Worm (Caenorhabditis elegans): Measurements from ENCODE around the gene F44G4.6.

F44G4.6 gene

DNA sequence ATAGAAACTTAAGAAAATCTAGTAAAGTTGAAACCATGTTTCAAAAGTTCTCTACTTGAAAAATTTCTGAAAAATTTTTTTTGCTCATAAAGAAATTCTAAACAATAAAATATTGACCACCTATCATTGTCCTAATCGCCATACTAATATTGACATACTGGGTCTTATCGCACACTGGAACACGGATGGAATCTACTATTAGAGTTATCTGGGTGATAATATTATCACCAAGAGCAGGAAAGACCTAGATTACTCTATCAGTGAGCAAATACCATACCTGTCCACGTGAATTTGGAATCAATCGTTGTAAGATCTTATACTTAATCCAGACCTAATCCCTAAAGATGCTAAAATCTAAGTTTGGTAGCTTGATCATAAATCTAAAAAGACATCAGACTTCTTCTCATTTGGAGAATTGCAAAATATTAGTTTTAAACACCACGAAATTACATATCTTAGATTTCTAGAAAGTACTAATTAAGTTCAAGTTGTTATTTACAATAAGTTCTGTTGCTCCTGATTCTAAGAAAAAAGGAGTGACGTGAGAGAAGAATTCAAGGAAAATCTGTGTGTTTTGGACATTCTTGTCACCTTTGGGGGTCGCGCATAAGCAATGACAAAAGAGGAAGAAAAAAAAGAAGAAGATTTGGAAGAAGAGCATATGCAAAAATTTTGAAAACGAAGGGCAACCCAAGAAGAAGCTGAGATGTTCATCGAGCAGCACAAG, 8.5 kb upstream of the F44G4.6 start:
- TF ChIP-seq unc-62 (GFP tag; optimal IDR thresholded peaks at IDR 0.05) = no peak

DNA sequence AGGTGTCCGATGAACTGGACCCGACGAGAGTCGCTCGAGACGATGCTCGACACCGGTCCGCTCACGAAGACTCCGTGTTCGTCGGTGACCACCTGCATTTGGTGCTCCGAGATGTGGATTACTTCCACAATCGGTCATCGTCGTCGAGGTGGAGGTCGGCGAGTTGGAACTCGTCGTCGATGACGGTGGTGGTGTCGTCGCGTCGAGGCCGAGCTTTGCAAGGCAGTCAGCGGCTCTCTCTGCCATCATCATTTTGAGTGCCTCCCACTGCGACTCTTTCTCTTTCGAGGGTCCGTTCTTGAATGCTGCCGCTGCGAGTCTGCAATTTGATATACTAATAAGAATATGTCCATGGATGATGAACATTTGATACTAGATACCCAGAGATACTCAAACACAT, 6.1 kb upstream of the F44G4.6 start:
- no peak for TF ChIP-seq unc-62 (GFP tag; optimal IDR thresholded peaks at IDR 0.05)

DNA sequence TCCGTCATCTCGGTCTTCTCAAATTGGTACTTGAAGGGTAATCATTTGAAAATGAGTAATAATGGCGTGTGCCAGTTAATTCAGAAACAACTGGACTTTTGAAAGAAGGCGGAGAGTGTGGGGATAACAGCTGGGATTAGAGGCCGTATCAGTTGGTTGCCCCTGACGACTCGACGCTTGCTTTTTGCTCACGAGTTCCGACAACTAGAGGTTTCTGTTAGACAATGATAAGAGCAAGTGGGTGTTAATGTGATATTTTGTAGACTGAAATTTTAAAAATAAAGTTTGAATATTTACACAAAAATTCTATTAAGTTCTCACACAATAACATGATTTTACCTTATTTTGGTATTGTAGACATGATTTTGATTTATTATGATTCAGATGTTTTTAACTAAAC, 3.5 kb upstream of the F44G4.6 start, which contains the start of gene F44G4.7:
Gene F44G4.7 (minus strand): TSS at position 101 of the 400 bp plus-strand sequence.
- TF ChIP-seq unc-62 (GFP tag; optimal IDR thresholded peaks at IDR 0.05) = no peak

DNA sequence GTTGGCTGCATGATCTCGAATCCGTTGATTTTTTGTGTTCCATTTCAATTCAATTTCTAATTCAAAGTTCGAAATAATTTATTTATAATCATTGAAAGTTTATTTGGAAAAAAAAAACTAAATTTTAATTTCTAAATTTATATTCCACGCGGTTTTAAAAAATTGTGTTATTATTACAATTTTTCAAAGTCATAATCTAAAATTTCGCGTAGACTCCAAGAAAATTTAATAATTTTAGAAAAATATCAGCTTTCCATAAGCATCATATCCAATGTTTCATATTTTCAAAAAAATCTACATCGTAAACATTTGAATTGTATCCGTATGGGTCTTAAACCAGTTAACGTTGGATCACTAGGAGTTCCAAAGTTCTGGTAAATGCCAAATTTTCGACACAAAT, 1.3 kb downstream of the F44G4.6 start, which contains the start of gene F44G4.5:
Gene F44G4.5 (minus strand): TSS at position 101 of the 400 bp plus-strand sequence.
- TF ChIP-seq unc-62 (GFP tag; optimal IDR thresholded peaks at IDR 0.05) = no peak

DNA sequence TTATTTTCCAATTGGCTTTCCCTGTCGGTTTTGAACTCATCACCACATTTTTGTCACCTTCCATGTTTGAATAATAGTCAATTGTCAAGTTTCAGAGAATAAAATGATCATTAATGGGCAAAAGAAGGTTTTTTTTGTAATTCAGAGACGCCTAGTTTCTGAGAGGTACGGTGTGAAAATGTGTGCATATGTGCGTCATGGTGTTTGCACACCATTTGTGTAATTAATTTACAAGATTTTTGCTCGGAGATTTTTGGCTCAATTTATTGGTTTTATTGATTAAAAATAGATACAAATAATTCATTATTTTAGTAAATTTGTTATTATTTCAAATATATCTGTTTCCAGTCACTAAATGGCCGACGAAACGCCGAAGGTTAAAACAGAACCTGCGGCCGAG, 4.1 kb downstream of the F44G4.6 start, which contains the start of the genes F44G4.3 and tdp-1:
Gene F44G4.3 (minus strand): TSS at position 184 of the 400 bp plus-strand sequence.
Gene tdp-1 (plus strand): TSS at position 347 of the 400 bp plus-strand sequence.
- no peak for TF ChIP-seq unc-62 (GFP tag; optimal IDR thresholded peaks at IDR 0.05)

DNA sequence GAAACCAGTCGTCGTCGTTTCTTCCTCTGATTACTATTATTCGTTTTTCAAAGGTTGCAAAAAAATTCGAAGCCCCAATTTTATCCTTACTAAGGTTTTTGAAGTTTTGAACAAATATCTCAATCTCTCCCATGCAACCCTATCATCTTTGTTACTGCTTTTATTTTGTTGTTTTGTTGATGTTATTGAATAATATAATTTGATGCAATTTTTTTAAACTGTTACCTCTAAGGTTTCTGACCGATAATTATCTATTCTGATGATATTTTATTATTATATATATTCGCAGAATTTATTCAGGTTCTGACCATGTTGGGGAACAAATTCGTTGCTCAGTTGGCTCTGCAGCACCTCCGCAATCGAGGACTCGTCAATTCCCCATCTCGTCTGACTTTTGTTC, 5.5 kb downstream of the F44G4.6 start, which contains the start of gene ndub-2:
Gene ndub-2 (plus strand): TSS at position 301 of the 400 bp plus-strand sequence.
- TF ChIP-seq unc-62 (GFP tag; optimal IDR thresholded peaks at IDR 0.05) = no peak

DNA sequence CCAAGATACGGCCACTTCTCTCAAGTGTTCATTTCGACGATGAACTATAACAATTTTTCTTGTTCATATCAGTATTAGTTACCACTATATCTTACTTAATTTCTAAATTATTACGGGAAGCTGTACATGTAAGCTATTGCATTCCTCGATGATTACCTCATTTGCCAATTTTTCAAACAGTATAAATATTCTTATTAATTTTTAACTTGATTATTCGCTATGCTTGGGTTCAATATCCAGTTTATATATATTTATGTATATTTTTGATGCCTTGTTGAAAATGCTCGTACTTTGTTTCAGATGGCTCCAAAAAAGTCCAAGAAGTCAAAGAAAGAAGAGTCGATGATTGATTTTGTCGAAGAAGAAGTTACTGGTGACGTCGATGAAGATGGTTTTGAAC, 7.3 kb downstream of the F44G4.6 start, which contains the start of gene F44G4.1:
Gene F44G4.1 (plus strand): TSS at position 301 of the 400 bp plus-strand sequence.
- no peak for TF ChIP-seq unc-62 (GFP tag; optimal IDR thresholded peaks at IDR 0.05)

DNA sequence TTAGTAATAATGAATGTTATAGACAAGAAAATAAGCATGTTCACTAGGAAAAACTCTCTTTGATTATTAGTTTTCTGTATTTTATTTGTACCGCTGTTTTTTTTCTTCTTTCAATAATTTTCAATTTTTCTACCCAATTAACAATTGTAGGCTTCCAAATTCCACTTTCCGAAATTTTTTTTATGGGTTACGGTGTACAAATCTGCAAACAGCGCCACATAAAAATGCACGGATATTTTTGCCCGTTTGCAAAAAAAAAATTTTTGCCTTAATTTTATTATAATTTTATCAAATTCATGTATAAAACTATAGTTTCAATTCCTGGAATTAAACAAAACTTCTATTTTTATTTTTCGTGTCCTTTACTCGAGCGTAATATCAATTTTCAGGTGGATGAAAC, 8.8 kb downstream of the F44G4.6 start, which contains the start of gene ooc-5:
Gene ooc-5 (plus strand): TSS at position 381 of the 400 bp plus-strand sequence.
- TF ChIP-seq unc-62 (GFP tag; optimal IDR thresholded peaks at IDR 0.05) = no peak

DNA sequence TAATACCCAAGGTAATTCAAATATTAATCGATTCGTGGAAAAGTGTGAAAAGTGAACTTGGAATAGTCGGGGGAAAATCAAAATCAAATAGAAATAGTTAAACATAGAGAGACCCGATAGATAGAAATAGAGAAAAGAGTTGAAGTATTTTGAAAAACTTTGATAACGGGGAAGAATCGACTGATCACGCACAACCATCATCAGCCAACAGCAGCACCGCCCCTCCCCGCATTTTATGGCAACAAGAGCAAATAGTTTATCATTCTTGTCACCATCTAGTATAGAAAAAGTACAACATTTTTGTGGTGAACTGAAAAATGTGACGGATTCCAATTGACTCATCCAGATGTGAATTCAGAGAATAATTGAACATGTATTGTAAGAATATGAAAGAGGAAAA, 10.0 kb downstream of the F44G4.6 start:
- no peak for TF ChIP-seq unc-62 (GFP tag; optimal IDR thresholded peaks at IDR 0.05)

DNA sequence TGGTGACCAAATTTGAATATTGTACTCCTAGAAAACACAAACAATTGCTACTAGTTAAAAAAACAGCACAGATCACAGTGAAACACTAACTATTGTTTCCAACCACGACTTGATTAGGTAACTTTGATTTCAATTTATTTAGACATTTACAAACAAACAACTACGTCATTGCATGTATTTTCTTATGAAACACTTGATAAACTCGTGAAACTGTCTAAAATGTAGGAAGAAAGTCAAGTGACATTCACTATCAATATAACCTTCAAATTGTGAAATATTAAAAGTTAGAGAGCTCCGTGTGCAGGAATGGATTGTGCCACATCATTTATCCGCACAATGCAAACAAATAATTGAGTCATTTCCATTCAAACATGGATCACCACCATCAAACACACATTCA, 11.3 kb downstream of the F44G4.6 start:
- no peak for TF ChIP-seq unc-62 (GFP tag; optimal IDR thresholded peaks at IDR 0.05)

DNA sequence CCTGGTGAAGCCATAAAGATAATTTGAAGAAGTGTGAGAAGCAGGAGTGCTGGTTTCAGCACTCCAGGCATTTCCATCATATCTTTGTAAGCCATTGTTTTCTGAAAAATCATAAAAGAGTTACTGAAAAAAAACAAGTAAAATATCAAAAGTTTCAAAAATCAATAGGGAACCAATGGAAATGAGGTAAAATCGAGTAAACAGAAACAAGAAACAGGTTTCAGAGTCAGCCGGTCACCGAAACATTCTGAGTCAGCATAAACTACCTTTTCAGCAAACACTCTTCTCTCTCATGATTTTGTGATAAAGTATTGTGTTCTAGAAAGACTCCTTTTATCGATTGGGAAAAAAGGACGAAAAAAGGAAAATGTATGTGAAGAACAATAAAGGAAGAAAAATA, 12.1 kb downstream of the F44G4.6 start, which contains the start of gene C18E9.9:
Gene C18E9.9 (minus strand): TSS at position 101 of the 400 bp plus-strand sequence.
- no peak for TF ChIP-seq unc-62 (GFP tag; optimal IDR thresholded peaks at IDR 0.05)

DNA sequence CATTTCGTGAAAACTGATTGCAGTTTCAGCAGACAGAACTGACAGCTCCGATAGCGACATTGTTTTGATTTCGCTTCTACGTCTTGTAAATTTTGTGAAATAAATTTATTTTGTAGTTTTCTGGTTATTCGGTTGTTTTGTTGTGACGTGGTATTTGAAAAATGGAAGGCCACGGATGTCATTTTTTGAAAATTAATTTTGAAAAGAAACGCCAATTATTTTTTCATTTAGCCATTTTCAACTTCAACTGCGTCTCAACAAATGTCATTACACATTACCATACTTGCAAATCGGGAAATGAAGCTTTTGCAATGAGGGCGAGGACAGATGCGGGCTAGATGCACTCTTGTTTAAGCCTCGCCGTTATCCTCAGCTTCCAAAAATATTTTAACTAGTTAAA, 13.6 kb downstream of the F44G4.6 start, which contains the start of gene C18E9.8:
Gene C18E9.8 (minus strand): TSS at position 101 of the 400 bp plus-strand sequence.
- no peak for TF ChIP-seq unc-62 (GFP tag; optimal IDR thresholded peaks at IDR 0.05)

DNA sequence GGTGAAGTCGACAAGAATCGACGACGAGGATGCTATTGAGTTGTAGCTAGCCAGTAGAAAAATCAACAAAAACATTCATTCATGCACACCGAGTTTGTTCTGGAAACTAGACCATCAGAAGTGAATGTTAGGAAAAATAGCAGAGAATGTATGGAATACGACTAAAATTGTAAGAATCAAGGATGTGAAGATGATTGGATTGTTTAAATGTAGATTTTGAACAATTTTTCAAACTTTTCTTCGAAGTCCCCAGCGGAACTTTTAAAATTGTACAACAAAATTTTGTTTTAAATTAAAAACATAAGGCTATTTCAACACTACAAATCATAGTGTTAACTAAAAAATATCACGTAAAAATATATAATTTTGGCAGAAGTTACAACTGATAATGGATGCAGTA, 18.9 kb downstream of the F44G4.6 start, which contains the start of gene C18E9.7:
Gene C18E9.7 (minus strand): TSS at position 101 of the 400 bp plus-strand sequence.
- no peak for TF ChIP-seq unc-62 (GFP tag; optimal IDR thresholded peaks at IDR 0.05)

DNA sequence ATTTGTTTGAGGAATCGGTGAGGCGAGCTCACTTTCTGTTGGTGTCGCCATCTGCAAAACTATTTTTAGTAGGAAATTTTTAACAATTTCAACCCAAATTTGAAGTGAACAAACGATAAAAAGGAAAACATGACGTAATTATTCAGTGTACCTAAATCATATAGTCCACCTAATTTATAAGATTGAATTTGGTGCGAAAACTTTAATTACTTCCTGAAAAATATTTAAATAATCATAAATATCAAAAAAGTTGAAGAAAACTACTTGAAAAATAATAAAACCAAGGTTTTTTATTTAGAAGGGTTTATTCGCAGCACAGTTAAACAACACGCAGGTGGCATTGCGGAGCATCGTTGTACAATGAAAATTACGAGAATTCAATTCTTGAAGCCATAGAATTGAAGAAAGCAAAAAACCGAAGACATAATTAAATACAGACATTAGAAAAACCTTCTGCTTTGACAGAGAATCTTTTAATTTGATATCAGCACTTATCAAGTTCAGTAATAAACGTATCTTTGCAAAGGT, 28.0 kb downstream of the F44G4.6 start, which contains the start of gene tomm-40:
Gene tomm-40 (minus strand): TSS at position 51 of the 528 bp plus-strand sequence.
- no peak for TF ChIP-seq unc-62 (GFP tag; optimal IDR thresholded peaks at IDR 0.05)

DNA sequence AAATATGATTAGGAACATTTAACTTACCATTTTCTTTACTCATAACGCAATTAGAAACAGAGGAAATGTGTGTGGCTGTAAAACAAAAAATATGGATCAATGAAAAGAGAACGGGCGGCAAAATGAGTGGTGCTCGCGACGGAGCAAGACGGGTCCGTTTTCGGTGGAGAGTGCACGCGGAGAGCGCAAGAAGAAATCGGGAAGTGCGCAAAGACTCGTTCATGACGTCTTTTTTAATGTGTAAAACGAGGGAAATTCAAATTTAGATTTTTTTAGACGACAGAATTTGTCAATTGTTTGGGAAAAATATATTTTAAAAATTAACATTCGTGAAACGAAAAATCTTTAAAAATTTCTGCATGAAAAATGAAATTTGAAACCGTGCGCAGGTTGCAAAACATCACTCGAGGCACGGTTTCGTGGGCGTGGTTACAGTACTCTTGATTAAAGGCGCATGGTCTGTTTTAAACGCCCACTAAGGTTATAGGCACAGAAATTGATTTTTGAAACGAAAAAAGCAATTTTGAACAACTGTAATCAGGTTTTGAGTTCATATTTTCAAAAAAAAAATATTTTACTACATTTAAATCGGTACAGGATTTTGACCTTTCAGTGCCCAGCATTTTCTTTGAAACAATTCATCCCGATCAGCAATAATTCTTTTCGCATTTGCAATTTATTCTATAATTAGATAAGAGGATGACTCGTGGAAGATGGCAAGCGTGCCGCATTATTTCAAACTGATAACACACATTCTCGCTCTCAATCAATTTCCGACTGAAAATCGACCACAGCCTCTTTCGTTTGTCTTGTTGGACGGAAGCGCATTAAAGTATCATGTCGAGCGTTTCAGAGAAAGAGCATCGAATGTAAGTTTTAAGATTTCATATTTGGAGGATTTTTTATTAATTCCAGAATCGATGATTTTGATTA, 32.1 kb downstream of the F44G4.6 start, which contains the start of the genes szy-20 and C18E9.5:
Gene szy-20 (minus strand): TSS at position 83 of the 933 bp plus-strand sequence.
Gene C18E9.5 (plus strand): TSS at position 730 of the 933 bp plus-strand sequence.
- TF ChIP-seq unc-62 (GFP tag; optimal IDR thresholded peaks at IDR 0.05) = no peak
